Worm (Caenorhabditis elegans): ENCODE data around the gene K06H6.1.

The K06H6.1 gene

ce11 chrV:587818-588217 lies at the start of gene K06H6.1:
K06H6.1 (plus strand) TSS chrV:588118.
- no peak for TF ChIP-seq unc-62 (GFP tag; optimal IDR thresholded peaks at IDR 0.05)
- TF ChIP-seq ama-1 (optimal IDR thresholded peaks at IDR 0.05): no peak
- TF ChIP-seq fkh-10 (GFP tag; optimal IDR thresholded peaks at IDR 0.05): no peak
- TF ChIP-seq ZK546.5 (tag; optimal IDR thresholded peaks at IDR 0.05): no peak
- no peak for TF ChIP-seq elt-3 (tag; optimal IDR thresholded peaks at IDR 0.05)
- no peak for TF ChIP-seq nhr-67 (tag; optimal IDR thresholded peaks at IDR 0.05)
- no peak for TF ChIP-seq fkh-2 (tag; optimal IDR thresholded peaks at IDR 0.05)
- TF ChIP-seq R02D3.7 (tag; optimal IDR thresholded peaks at IDR 0.05): no peak
- no peak for TF ChIP-seq nhr-11 (tag; optimal IDR thresholded peaks at IDR 0.05)
- TF ChIP-seq aly-2 (tag; optimal IDR thresholded peaks at IDR 0.05): no peak
- no peak for TF ChIP-seq eor-1 (tag; optimal IDR thresholded peaks at IDR 0.05)
- no peak for TF ChIP-seq nhr-76 (tag; optimal IDR thresholded peaks at IDR 0.05)
- TF ChIP-seq ztf-4 (tag; optimal IDR thresholded peaks at IDR 0.05): no peak
- no peak for TF ChIP-seq skn-1 (tag; optimal IDR thresholded peaks at IDR 0.05)

DNA sequence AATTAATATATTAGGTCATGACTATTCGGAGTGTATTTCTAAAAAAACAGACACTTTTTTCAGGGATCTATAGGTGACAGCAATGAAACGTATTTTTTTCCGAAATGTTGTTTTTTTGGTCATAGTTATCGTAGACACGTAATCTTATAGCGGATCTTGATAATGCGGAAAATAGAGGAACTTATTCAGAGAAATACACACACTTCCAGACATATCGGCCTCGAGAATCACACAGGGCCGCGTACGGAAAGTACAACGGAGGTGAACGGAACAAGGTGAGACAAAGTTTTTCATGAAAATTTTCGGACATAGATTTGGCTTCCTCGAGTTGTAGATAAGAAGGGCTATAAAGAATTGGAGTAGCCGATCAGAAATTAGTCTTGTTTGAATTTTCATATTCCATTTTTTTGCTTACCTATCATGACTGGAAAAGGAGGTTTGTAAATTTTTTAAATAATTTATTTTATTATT lies 48.8 kb upstream of the K06H6.1 start, which contains the start of gene nhr-155:
TSS of gene nhr-155 (plus strand) at position 421 of the 471 bp plus-strand sequence.
- no peak for TF ChIP-seq ztf-11 (tag; optimal IDR thresholded peaks at IDR 0.05)
- no peak for TF ChIP-seq ceh-28 (tag; optimal IDR thresholded peaks at IDR 0.05)
- TF ChIP-seq nhr-25 (tag; optimal IDR thresholded peaks at IDR 0.05): peak; percentile 32
- TF ChIP-seq nhr-43 (tag; optimal IDR thresholded peaks at IDR 0.05; ENCODE audit: poor library complexity, severe bottlenecking): peak; percentile 67
- peak; percentile 95 for TF ChIP-seq elt-1 (tag; optimal IDR thresholded peaks at IDR 0.05)
- TF ChIP-seq nhr-77 (tag; optimal IDR thresholded peaks at IDR 0.05): no peak
- peak; percentile 87 for TF ChIP-seq nhr-23 (tag; optimal IDR thresholded peaks at IDR 0.05)

- peak; percentile 68 for TF ChIP-seq elt-1 (tag; optimal IDR thresholded peaks at IDR 0.05)
- no peak for TF ChIP-seq jun-1 (tag; optimal IDR thresholded peaks at IDR 0.05)
Observed at ce11 chrV:541470-541869, 46.4 kb upstream of the K06H6.1 start.

- TF ChIP-seq fos-1 (tag; optimal IDR thresholded peaks at IDR 0.05): no peak
- no peak for TF ChIP-seq zag-1 (tag; optimal IDR thresholded peaks at IDR 0.05)
- TF ChIP-seq nhr-77 (tag; optimal IDR thresholded peaks at IDR 0.05): no peak
- no peak for TF ChIP-seq nhr-12 (tag; optimal IDR thresholded peaks at IDR 0.05)
- TF ChIP-seq sea-2 (GFP tag; optimal IDR thresholded peaks at IDR 0.05): no peak
- TF ChIP-seq ZK546.5 (tag; optimal IDR thresholded peaks at IDR 0.05): no peak
- TF ChIP-seq elt-1 (tag; optimal IDR thresholded peaks at IDR 0.05): peak; percentile 64
- TF ChIP-seq nhr-23 (tag; optimal IDR thresholded peaks at IDR 0.05): no peak
- no peak for TF ChIP-seq elt-3 (tag; optimal IDR thresholded peaks at IDR 0.05)
Observed at ce11 chrV:543169-543568, 44.7 kb upstream of the K06H6.1 start, which contains the start of gene C14C6.3. C14C6.3 (plus strand) TSS chrV:543469.

ce11 chrV:547980-548379 lies 39.9 kb upstream of the K06H6.1 start, which contains the start of gene C14C6.6:
C14C6.6 (minus strand) TSS chrV:548080.
- no peak for TF ChIP-seq nhr-77 (tag; optimal IDR thresholded peaks at IDR 0.05)

DNA sequence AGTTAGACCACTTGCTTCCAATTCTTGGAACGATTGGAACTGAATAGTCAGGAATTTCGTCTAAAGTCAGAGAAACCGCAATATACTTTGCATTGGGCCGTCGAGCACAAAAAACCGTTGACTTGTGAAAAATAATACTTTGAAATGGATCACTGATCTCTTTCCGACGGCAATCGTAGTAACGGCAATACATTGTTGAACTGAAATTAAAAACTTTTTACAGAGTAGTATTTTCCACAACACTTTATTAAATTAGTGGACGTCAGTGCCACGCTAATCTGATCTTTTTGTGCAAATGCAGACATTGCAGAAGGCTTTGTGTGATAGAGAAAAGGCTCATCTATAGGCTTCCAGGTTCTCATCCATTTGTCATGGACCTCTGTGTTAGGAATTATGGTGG lies 35.5 kb upstream of the K06H6.1 start:
- no peak for TF ChIP-seq ceh-9 (tag; optimal IDR thresholded peaks at IDR 0.05)
- no peak for TF ChIP-seq ceh-28 (tag; optimal IDR thresholded peaks at IDR 0.05)
- TF ChIP-seq tbx-2 (tag; optimal IDR thresholded peaks at IDR 0.05): no peak
- no peak for TF ChIP-seq mdl-1 (tag; optimal IDR thresholded peaks at IDR 0.05)
- TF ChIP-seq jun-1 (tag; optimal IDR thresholded peaks at IDR 0.05): no peak
- no peak for TF ChIP-seq fos-1 (tag; optimal IDR thresholded peaks at IDR 0.05)
- no peak for TF ChIP-seq nhr-237 (tag; optimal IDR thresholded peaks at IDR 0.05)
- no peak for TF ChIP-seq skn-1 (tag; optimal IDR thresholded peaks at IDR 0.05)
- TF ChIP-seq hmg-11 (tag; optimal IDR thresholded peaks at IDR 0.05): no peak
- no peak for TF ChIP-seq ceh-16 (tag; optimal IDR thresholded peaks at IDR 0.05)
- TF ChIP-seq nhr-12 (tag; optimal IDR thresholded peaks at IDR 0.05): no peak
- TF ChIP-seq fkh-2 (tag; optimal IDR thresholded peaks at IDR 0.05): no peak
- TF ChIP-seq R02D3.7 (tag; optimal IDR thresholded peaks at IDR 0.05): no peak
- no peak for TF ChIP-seq elt-2 (tag; optimal IDR thresholded peaks at IDR 0.05)
- TF ChIP-seq egl-5 (tag; optimal IDR thresholded peaks at IDR 0.05): no peak
- TF ChIP-seq sea-2 (GFP tag; optimal IDR thresholded peaks at IDR 0.05): no peak
- no peak for TF ChIP-seq ztf-11 (tag; optimal IDR thresholded peaks at IDR 0.05)
- TF ChIP-seq nhr-28 (tag; optimal IDR thresholded peaks at IDR 0.05): no peak

Measured in whole organism, L3 larva.